Worm (Caenorhabditis elegans): ENCODE results near the gene agt-1.

DNA sequence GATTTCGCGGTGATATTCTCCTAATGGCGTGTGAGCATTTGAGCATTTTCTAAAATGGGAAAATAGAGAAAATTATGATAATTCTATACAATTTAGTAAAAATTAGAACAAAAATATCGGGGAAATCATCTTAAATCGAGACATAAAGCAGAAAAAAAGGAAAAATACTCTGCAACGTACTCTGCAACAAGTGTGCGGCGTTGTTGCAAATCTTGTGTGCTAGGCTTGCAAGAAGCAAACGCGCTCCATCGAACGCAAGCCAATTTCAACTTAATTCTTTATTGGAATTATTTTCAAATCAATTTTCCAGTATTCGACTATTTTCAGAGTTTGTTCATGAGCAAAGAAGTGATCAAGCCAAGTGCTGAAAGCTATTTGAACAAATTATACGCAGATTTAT, 16.8 kb upstream of the agt-1 start, which contains the start of the genes Y62E10A.20, Y62E10A.23 and mdt-9:
- no peak for TF ChIP-seq Y95B8A.8 (GFP tag; IDR thresholded peaks at IDR 0.05)
- no peak for TF ChIP-seq unc-62 (GFP tag; optimal IDR thresholded peaks at IDR 0.05)
- TF ChIP-seq aptf-3 (GFP tag; IDR thresholded peaks at IDR 0.05), result no peak
- no peak for TF ChIP-seq hlh-12 (tag; optimal IDR thresholded peaks at IDR 0.05)
- peak; percentile 38 for TF ChIP-seq efl-1 (GFP tag; optimal IDR thresholded peaks at IDR 0.05)
- peak; percentile 42 for TF ChIP-seq tbp1 (GFP tag; optimal IDR thresholded peaks at IDR 0.05)
